Worm (Caenorhabditis elegans) whole organism, L4 larva: ENCODE data around the gene R07D5.2.

ENCODE experiments used
- Y105C5A.15 ChIP-seq: fragments of 200-800 bp; sonication (Bioruptor generic); IDR thresholded peaks from 2 replicates; pipeline ENCODE4 v1.3.6; 2022; ENCODE audit warnings: missing genetic modification characterization, missing compliant biosample characterization
- Y75B8A.6 ChIP-seq: fragments of 200-800 bp; sonication (Bioruptor generic); IDR thresholded peaks from 2 replicates; pipeline ENCODE4 v1.3.6; 2022; ENCODE audit warnings: missing genetic modification reagents, missing genetic modification characterization, missing compliant biosample characterization
- ZK337.2 ChIP-seq: fragments of 200-800 bp; sonication (Bioruptor generic); IDR thresholded peaks from 2 replicates; pipeline ENCODE4 v1.3.6; 2022; ENCODE audit warnings: missing genetic modification reagents, missing genetic modification characterization, missing compliant biosample characterization
- aha-1 ChIP-seq: fragments of 150-350 bp; peaks from one replicate; lab custom pipeline; 2014; ENCODE audit warnings: missing biosample characterization, missing genetic modification characterization
- aly-2 ChIP-seq: sonication (generic microtip); optimal IDR thresholded peaks from 2 replicates; lab custom pipeline; 2018; ENCODE audit warnings: missing biosample characterization, missing genetic modification characterization
- ces-1 ChIP-seq: fragments of 150-350 bp; sonication (generic microtip); optimal IDR thresholded peaks from 4 replicates; lab custom pipeline; 2014; ENCODE audit warnings: missing biosample characterization, missing genetic modification reagents, missing genetic modification characterization
- ctbp-1 ChIP-seq: fragments of 200-800 bp; sonication (Bioruptor generic); IDR thresholded peaks from 2 replicates; pipeline ENCODE4 v1.3.6; 2022; ENCODE audit warnings: missing genetic modification reagents, missing genetic modification characterization, missing compliant biosample characterization
- daf-16 ChIP-seq, 3 experiments: sonication (generic microtip); optimal IDR thresholded peaks; 2 replicates each; lab custom pipeline; 2016 to 2017; ENCODE audit warnings: missing genetic modification characterization in 3 of 3, missing genetic modification reagents in 3 of 3, mild to moderate bottlenecking in 2 of 3, missing compliant biosample characterization in 2 of 3, missing biosample characterization in 1 of 3, moderate library complexity in 1 of 3
- dmd-6 ChIP-seq: fragments of 200-800 bp; sonication (Bioruptor generic); IDR thresholded peaks from 2 replicates; pipeline ENCODE4 v1.3.6; 2022; ENCODE audit warnings: missing genetic modification reagents, missing genetic modification characterization, missing compliant biosample characterization
- egl-43 ChIP-seq: fragments of 200-800 bp; sonication (Bioruptor generic); IDR thresholded peaks from 2 replicates; pipeline ENCODE4 v1.3.6; 2022; ENCODE audit warnings: missing genetic modification reagents, missing genetic modification characterization, missing compliant biosample characterization
- gei-8 ChIP-seq: fragments of 200-800 bp; sonication (Bioruptor generic); optimal IDR thresholded peaks from 2 replicates; lab custom pipeline; 2018; ENCODE audit warnings: mild to moderate bottlenecking, missing genetic modification characterization, missing compliant biosample characterization
- hlh-11 ChIP-seq: fragments of 200-800 bp; sonication (Bioruptor generic); optimal IDR thresholded peaks from 2 replicates; lab custom pipeline; 2018; ENCODE audit warnings: mild to moderate bottlenecking, missing genetic modification characterization, missing compliant biosample characterization
- hlh-30 ChIP-seq: sonication (generic microtip); optimal IDR thresholded peaks from 2 replicates; lab custom pipeline; 2017; ENCODE audit warnings: antibody characterized with exemption, mild to moderate bottlenecking, missing genetic modification characterization, missing compliant biosample characterization; ENCODE audit not compliant: insufficient read depth
- hmg-1.1 ChIP-seq: fragments of 200-800 bp; sonication (Bioruptor generic); IDR thresholded peaks from 2 replicates; pipeline ENCODE4 v1.3.6; 2022; ENCODE audit warnings: missing genetic modification reagents, missing genetic modification characterization, missing compliant biosample characterization
- lin-1 ChIP-seq: fragments of 200-800 bp; sonication (Bioruptor generic); IDR thresholded peaks from 2 replicates; pipeline ENCODE4 v1.3.6; 2022; ENCODE audit warnings: missing genetic modification reagents, missing genetic modification characterization, missing compliant biosample characterization
- lin-13 ChIP-seq: fragments of 150-350 bp; optimal IDR thresholded peaks from 2 replicates; lab custom pipeline; 2014; ENCODE audit warnings: missing biosample characterization, missing genetic modification reagents, missing genetic modification characterization
- lin-29 ChIP-seq: fragments of 200-800 bp; sonication (Bioruptor generic); IDR thresholded peaks from 2 replicates; pipeline ENCODE4 v1.3.6; 2022; ENCODE audit warnings: missing genetic modification reagents, missing genetic modification characterization, missing compliant biosample characterization
- madf-9 ChIP-seq: fragments of 200-800 bp; sonication (Bioruptor generic); conservative IDR thresholded peaks from 2 replicates; pipeline ENCODE4 v1.3.6; 2022; ENCODE audit warnings: missing genetic modification reagents, missing genetic modification characterization, missing compliant biosample characterization
- mdl-1 ChIP-seq, 2 experiments: fragments of 150-350 bp in 1 of 2; sonication (generic microtip) in 1 of 2; optimal IDR thresholded peaks; 2 replicates each; lab custom pipeline; 2014 to 2017; ENCODE audit warnings: missing biosample characterization in 2 of 2, missing genetic modification characterization in 2 of 2
- mdt-29 ChIP-seq: fragments of 200-800 bp; sonication (Bioruptor generic); IDR thresholded peaks from 2 replicates; pipeline ENCODE4 v1.3.6; 2022; ENCODE audit warnings: missing genetic modification reagents, missing genetic modification characterization, missing compliant biosample characterization
- mes-2 ChIP-seq: sonication (generic microtip); optimal IDR thresholded peaks from 2 replicates; lab custom pipeline; 2016; ENCODE audit warnings: missing genotype, mild to moderate bottlenecking, missing genetic modification characterization, missing compliant biosample characterization; ENCODE audit not compliant: poor library complexity, severe bottlenecking
- nhr-11 ChIP-seq: fragments of 150-350 bp; optimal IDR thresholded peaks from 2 replicates; lab custom pipeline; 2014; ENCODE audit warnings: missing biosample characterization, missing genetic modification characterization
- nhr-111 ChIP-seq: fragments of 200-800 bp; sonication (Bioruptor generic); optimal IDR thresholded peaks from 2 replicates; lab custom pipeline; 2018; ENCODE audit warnings: mild to moderate bottlenecking, missing genetic modification characterization, missing compliant biosample characterization
- nhr-28 ChIP-seq: fragments of 150-350 bp; optimal IDR thresholded peaks from 2 replicates; lab custom pipeline; 2014; ENCODE audit warnings: missing biosample characterization, missing genetic modification characterization
- nhr-48 ChIP-seq: sonication (generic microtip); optimal IDR thresholded peaks from 2 replicates; lab custom pipeline; 2016; ENCODE audit warnings: mild to moderate bottlenecking, missing genetic modification characterization, missing compliant biosample characterization
- unc-39 ChIP-seq: sonication (generic microtip); optimal IDR thresholded peaks from 2 replicates; lab custom pipeline; 2017; ENCODE audit warnings: missing biosample characterization, missing genetic modification characterization
- unc-62 ChIP-seq, 3 experiments: fragments of 150-350 bp in 1 of 3; sonication (generic microtip); optimal IDR thresholded peaks in 2 of 3; peaks in 1 of 3; 1 replicate in 1 of 3; 2 replicates in 2 of 3; lab custom pipeline; 2014 to 2017; ENCODE audit warnings: missing biosample characterization in 3 of 3, missing genetic modification characterization in 3 of 3, missing genetic modification reagents in 3 of 3, missing genotype in 1 of 3
- zfp-2 ChIP-seq: sonication (generic microtip); optimal IDR thresholded peaks from 2 replicates; lab custom pipeline; 2016; ENCODE audit warnings: mild to moderate bottlenecking, missing genetic modification characterization, missing compliant biosample characterization

The R07D5.2 gene

ce11 chrX:15125138-15125537, 8.7 kb upstream of the R07D5.2 start:
- TF ChIP-seq Y105C5A.15 (no peak), ces-1 (GFP tag; lab: Kevin White, UChicago) (peak; percentile 30)

- TF ChIP-seq Y75B8A.6 (GFP tag; lab: Robert Waterston, UW) (no peak), gei-8 (no peak), aha-1 (tag; lab: Kevin White, UChicago) (peak; percentile 91)
- TF ChIP-seq, all 104 proteins: peak for 1
These were observed 4.1 kb upstream of the R07D5.2 start for ce11 chrX:15120545-15120944.

- TF ChIP-seq dmd-6 (GFP tag; lab: Robert Waterston, UW) (no peak), unc-62 (GFP tag; optimal IDR thresholded peaks at IDR 0.05 in 1 of 2; lab: Kevin White, UChicago) (peak in 1 of 2 experiments; percentile 1), unc-62 (tag; optimal IDR thresholded peaks at IDR 0.05; lab: Kevin White, UChicago) (no peak), ZK337.2 (GFP tag; lab: Robert Waterston, UW) (no peak), zfp-2 (no peak), lin-13 (no peak), mdl-1 (tag; optimal IDR thresholded peaks at IDR 0.05; lab: Kevin White, UChicago) (no peak), daf-16 (GFP tag; optimal IDR thresholded peaks at IDR 0.05; lab: Kevin White, UChicago) (no peak), daf-16 (tag; optimal IDR thresholded peaks at IDR 0.05; lab: Kevin White, UChicago) (no peak)
These were observed 666 bp downstream of the R07D5.2 start for ce11 chrX:15115748-15116147.

ce11 chrX:15112172-15112571, 4.2 kb downstream of the R07D5.2 start:
- TF ChIP-seq hlh-30 (tag; lab: Kevin White, UChicago) (no peak), nhr-111 (GFP tag; lab: Kevin White, UChicago) (no peak), nhr-11 (tag; lab: Kevin White, UChicago) (no peak), aly-2 (tag; lab: Kevin White, UChicago) (no peak), unc-62 (GFP tag; optimal IDR thresholded peaks at IDR 0.05 in 1 of 2; lab: Kevin White, UChicago) (peak in 1 of 2 experiments; percentile 88), unc-62 (tag; optimal IDR thresholded peaks at IDR 0.05; lab: Kevin White, UChicago) (no peak), lin-29 (GFP tag; lab: Robert Waterston, UW) (no peak)

- TF ChIP-seq hmg-1.1: 0 out of 2 replicates have a peak, but pooled peaks have one; percentile 10
- peak; percentile 6 for TF ChIP-seq hlh-11 (tag; lab: Kevin White, UChicago)
- TF ChIP-seq madf-9 (GFP tag; lab: Robert Waterston, UW): no peak
These were observed 8.6 kb downstream of the R07D5.2 start, which contains the start of gene mlt-9 for ce11 chrX:15107747-15108252. TSS of gene mlt-9 (minus strand) at chrX:15107797.

ce11 chrX:15104963-15105493, 11.4 kb downstream of the R07D5.2 start:
- TF ChIP-seq unc-62 (GFP tag; optimal IDR thresholded peaks at IDR 0.05 in 1 of 2; lab: Kevin White, UChicago) (peak in 1 of 2 experiments; percentile 93), unc-62 (tag; optimal IDR thresholded peaks at IDR 0.05; lab: Kevin White, UChicago) (no peak), hlh-30 (tag; lab: Kevin White, UChicago) (peak; percentile 22), daf-16 (GFP tag; optimal IDR thresholded peaks at IDR 0.05; lab: Kevin White, UChicago) (peak in 1 of 2 experiments; percentile 3), daf-16 (tag; optimal IDR thresholded peaks at IDR 0.05; lab: Kevin White, UChicago) (no peak), ctbp-1 (0 out of 2 replicates have a peak, but pooled peaks have one; percentile 23), lin-1 (GFP tag; lab: Robert Waterston, UW) (no peak), mdl-1 (tag; optimal IDR thresholded peaks at IDR 0.05; lab: Kevin White, UChicago) (peak in 1 of 2 experiments; percentile 65), mes-2 (tag; lab: Kevin White, UChicago) (peak; percentile 24), nhr-111 (GFP tag; lab: Kevin White, UChicago) (no peak), unc-39 (tag; lab: Kevin White, UChicago) (no peak), gei-8 (no peak), nhr-48 (tag; lab: Kevin White, UChicago) (peak; percentile 8), nhr-28 (tag; lab: Kevin White, UChicago) (peak; percentile 68), hlh-11 (tag; lab: Kevin White, UChicago) (peak; percentile 35), egl-43 (GFP tag; lab: Robert Waterston, UW) (no peak), aha-1 (tag; lab: Kevin White, UChicago) (peak; percentile 15), mdt-29 (GFP tag; lab: Robert Waterston, UW) (no peak)
